Fruit fly (Drosophila melanogaster): ENCODE measurements around the gene CG1105.

DNA sequence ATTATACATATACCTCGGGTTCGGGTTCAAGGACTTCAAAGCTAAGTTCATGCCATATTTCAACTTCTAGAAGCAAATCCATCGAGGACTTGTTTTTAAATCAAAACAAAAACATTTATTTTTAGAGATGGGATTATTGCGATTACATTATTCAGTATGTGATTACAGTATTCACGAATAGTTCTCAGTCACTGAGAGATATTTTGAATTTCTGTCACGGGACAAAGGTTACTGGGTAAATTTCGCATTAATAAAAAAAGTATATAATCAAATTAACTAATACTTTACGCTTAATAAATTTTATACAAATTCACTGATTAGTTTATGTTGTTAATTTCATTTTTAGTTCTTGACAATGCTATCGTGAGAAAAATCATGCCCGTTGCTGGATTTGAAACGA lies 26.7 kb upstream of the CG1105 start:
- TF ChIP-seq ttk (optimal IDR thresholded peaks at IDR 0.05) (no peak), h (optimal IDR thresholded peaks at IDR 0.05) (no peak), insv (optimal IDR thresholded peaks at IDR 0.05) (no peak), Sin3A (optimal IDR thresholded peaks at IDR 0.05) (no peak), psq (optimal IDR thresholded peaks at IDR 0.05) (no peak), Myc (optimal IDR thresholded peaks at IDR 0.05) (no peak)

Data from Kc167 (cell line).